Worm (Caenorhabditis elegans) whole organism, late embryonic: ENCODE data around the gene srw-62.

Source experiments
- K09A11.1 ChIP-seq: sonication (generic microtip); optimal IDR thresholded peaks from 2 replicates; lab custom pipeline; 2017; ENCODE audit warnings: antibody characterized with exemption, mild to moderate bottlenecking, missing genetic modification characterization, missing compliant biosample characterization; ENCODE audit not compliant: insufficient read depth
- ahr-1 ChIP-seq: sonication (generic microtip); optimal IDR thresholded peaks from 2 replicates; lab custom pipeline; 2016; ENCODE audit warnings: missing genetic modification characterization, missing compliant biosample characterization
- ceh-19 ChIP-seq: fragments of 200-800 bp; sonication (Bioruptor generic); optimal IDR thresholded peaks from 2 replicates; lab custom pipeline; 2018; ENCODE audit warnings: mild to moderate bottlenecking, missing genetic modification characterization, missing compliant biosample characterization
- ceh-30 ChIP-seq: fragments of 150-350 bp; optimal IDR thresholded peaks from 2 replicates; lab custom pipeline; 2014; ENCODE audit warnings: missing biosample characterization, missing genetic modification characterization
- eyg-1 ChIP-seq: sonication (generic microtip); optimal IDR thresholded peaks from 2 replicates; lab custom pipeline; 2016; ENCODE audit warnings: missing genotype, missing genetic modification characterization, missing compliant biosample characterization
- lin-11 ChIP-seq: fragments of 200-800 bp; sonication (Bioruptor generic); optimal IDR thresholded peaks from 2 replicates; lab custom pipeline; 2018; ENCODE audit warnings: mild to moderate bottlenecking, missing genetic modification characterization, missing compliant biosample characterization
- nfya-1 ChIP-seq: sonication (generic microtip); optimal IDR thresholded peaks from 2 replicates; lab custom pipeline; 2017; ENCODE audit warnings: missing genetic modification characterization, mild to moderate bottlenecking, missing compliant biosample characterization, antibody characterized with exemption, moderate library complexity
- nhr-11 ChIP-seq: fragments of 150-350 bp; optimal IDR thresholded peaks from 2 replicates; lab custom pipeline; 2014; ENCODE audit warnings: missing biosample characterization, missing genetic modification characterization
- pqm-1 ChIP-seq: sonication (generic microtip); optimal IDR thresholded peaks from 2 replicates; lab custom pipeline; 2016; ENCODE audit warnings: missing genetic modification characterization, missing compliant biosample characterization
- syd-9 ChIP-seq: sonication (generic microtip); optimal IDR thresholded peaks from 2 replicates; lab custom pipeline; 2016; ENCODE audit warnings: mild to moderate bottlenecking, missing genetic modification characterization, moderate library complexity, missing compliant biosample characterization
- tbx-2 ChIP-seq: sonication (generic microtip); optimal IDR thresholded peaks from 2 replicates; lab custom pipeline; 2016; ENCODE audit warnings: missing genetic modification characterization, missing compliant biosample characterization
- tbx-7 ChIP-seq: sonication (generic microtip); optimal IDR thresholded peaks from 2 replicates; lab custom pipeline; 2016; ENCODE audit warnings: missing genotype, missing genetic modification characterization, missing compliant biosample characterization
- unc-55 ChIP-seq: sonication (generic microtip); optimal IDR thresholded peaks from 2 replicates; lab custom pipeline; 2017; ENCODE audit warnings: missing biosample characterization, missing genetic modification reagents, missing genetic modification characterization

DNA sequence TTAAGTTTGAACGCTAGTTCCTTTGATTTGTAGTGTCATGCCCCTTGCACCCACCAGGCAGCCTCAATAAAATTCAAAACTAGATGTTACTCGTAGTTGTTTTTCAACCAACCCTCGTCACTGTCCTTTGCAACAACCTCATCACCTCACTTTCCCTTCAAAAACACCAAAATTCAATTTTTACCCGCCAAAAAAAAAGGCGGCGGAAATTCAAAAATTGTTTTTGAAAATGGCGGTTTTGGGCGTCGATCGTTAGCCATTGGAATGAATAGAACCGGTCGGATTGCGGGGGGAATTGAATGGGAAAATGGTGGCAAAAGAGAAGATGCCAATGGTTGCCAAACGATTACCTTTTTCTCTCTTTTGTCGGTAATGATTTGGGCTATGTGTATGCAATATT is 19.2 kb upstream of the srw-62 start:
- TF ChIP-seq eyg-1 (tag; lab: Kevin White, UChicago) (no peak), pqm-1 (tag; lab: Kevin White, UChicago) (no peak), K09A11.1 (tag; lab: Kevin White, UChicago) (no peak), nhr-11 (tag; lab: Kevin White, UChicago) (no peak), ceh-30 (tag; lab: Kevin White, UChicago) (no peak), lin-11 (tag; lab: Kevin White, UChicago) (no peak), ceh-19 (GFP tag; lab: Kevin White, UChicago) (no peak), tbx-7 (tag; lab: Kevin White, UChicago) (no peak), nfya-1 (no peak), ahr-1 (no peak), syd-9 (tag; lab: Kevin White, UChicago) (no peak), unc-55 (GFP tag; lab: Kevin White, UChicago) (no peak), tbx-2 (tag; lab: Kevin White, UChicago) (no peak)
